Fruit fly (Drosophila melanogaster) whole organism, embryonic: ENCODE data around the gene nmo.
A peak's percentile ranks its signal among the peaks of the same experiment; 100 is the strongest.

Experiments used
- CG10321 ChIP-seq: fragments of 200-800 bp; sonication (Bioruptor generic); IDR thresholded peaks from 2 replicates; pipeline ENCODE4 v1.3.6; 2022; ENCODE audit warnings: missing biosample characterization, missing genetic modification characterization
- CG10366 ChIP-seq: fragments of 200-800 bp; sonication (Bioruptor generic); IDR thresholded peaks from 2 replicates; pipeline ENCODE4 v1.3.6; 2022; ENCODE audit warnings: missing biosample characterization, missing genetic modification characterization
- CG11398 ChIP-seq: fragments of 200-800 bp; sonication (Bioruptor generic); optimal IDR thresholded peaks from 2 replicates; lab custom pipeline; 2016; ENCODE audit warnings: missing biosample characterization, missing genetic modification characterization
- CG12769 ChIP-seq: fragments of 200-800 bp; sonication (Bioruptor generic); optimal IDR thresholded peaks from 2 replicates; lab custom pipeline; 2019; ENCODE audit warnings: missing biosample characterization, mild to moderate bottlenecking, missing genetic modification characterization, moderate library complexity
- CG14441 ChIP-seq: fragments of 200-800 bp; sonication (Bioruptor generic); IDR thresholded peaks from 2 replicates; pipeline ENCODE4 v1.3.6; 2022; ENCODE audit warnings: missing biosample characterization, missing genetic modification characterization
- CG15479 ChIP-seq: fragments of 200-800 bp; sonication (Bioruptor generic); optimal IDR thresholded peaks from 3 replicates; lab custom pipeline; 2019; ENCODE audit warnings: missing biosample characterization, mild to moderate bottlenecking, missing genetic modification characterization, moderate library complexity
- CG1603 ChIP-seq: fragments of 200-800 bp; sonication (Bioruptor generic); optimal IDR thresholded peaks from 2 replicates; lab custom pipeline; 2019; ENCODE audit warnings: missing biosample characterization, mild to moderate bottlenecking, missing genetic modification characterization, moderate library complexity
- CG17912 ChIP-seq: fragments of 200-800 bp; sonication (Bioruptor generic); optimal IDR thresholded peaks from 2 replicates; lab custom pipeline; 2018; ENCODE audit warnings: missing biosample characterization, mild to moderate bottlenecking, missing genetic modification characterization
- CG18476 ChIP-seq: fragments of 200-800 bp; sonication (Bioruptor generic); optimal IDR thresholded peaks from 2 replicates; lab custom pipeline; 2016; ENCODE audit warnings: missing biosample characterization, mild to moderate bottlenecking, missing genetic modification characterization
- CG30403 ChIP-seq: fragments of 200-800 bp; sonication (Bioruptor generic); optimal IDR thresholded peaks from 3 replicates; lab custom pipeline; 2016; ENCODE audit warnings: missing biosample characterization, missing genetic modification characterization
- CG6175 ChIP-seq: fragments of 200-800 bp; sonication (Bioruptor generic); IDR thresholded peaks from 3 replicates; pipeline ENCODE4 v1.3.6; 2022; ENCODE audit warnings: missing biosample characterization, missing genetic modification characterization
- CG8290 ChIP-seq, 3 experiments: fragments of 200-800 bp; sonication (Bioruptor generic); optimal IDR thresholded peaks; 2 replicates each; lab custom pipeline; 2016 to 2019; ENCODE audit warnings: missing biosample characterization in 3 of 3, missing genetic modification characterization in 3 of 3, mild to moderate bottlenecking in 2 of 3, moderate library complexity in 1 of 3
- Camta ChIP-seq: fragments of 200-800 bp; sonication (Bioruptor generic); optimal IDR thresholded peaks from 2 replicates; lab custom pipeline; 2016; ENCODE audit warnings: missing biosample characterization, missing genetic modification characterization
- D19A ChIP-seq: fragments of 200-800 bp; optimal IDR thresholded peaks from 3 replicates; lab custom pipeline; 2019; ENCODE audit warnings: missing biosample characterization, mild to moderate bottlenecking, missing genetic modification characterization, moderate library complexity
- D19B ChIP-seq: fragments of 200-800 bp; sonication (Bioruptor generic); optimal IDR thresholded peaks from 2 replicates; lab custom pipeline; 2017; ENCODE audit warnings: missing biosample characterization, mild to moderate bottlenecking, missing genetic modification characterization
- Deaf1 ChIP-seq: fragments of 200-800 bp; optimal IDR thresholded peaks from 3 replicates; lab custom pipeline; 2019; ENCODE audit warnings: missing biosample characterization, mild to moderate bottlenecking, missing genetic modification characterization, moderate library complexity
- Dfd ChIP-seq, 2 experiments: fragments of >200 bp; optimal IDR thresholded peaks; 2 replicates each; lab custom pipeline; 2017; ENCODE audit warnings: missing biosample characterization in 2 of 2, missing genetic modification characterization in 2 of 2
- Dll ChIP-seq: fragments of 200-800 bp; sonication (Bioruptor generic); IDR thresholded peaks from 4 replicates; pipeline ENCODE4 v1.3.6; 2022; ENCODE audit warnings: missing biosample characterization, missing genetic modification characterization; ENCODE audit not compliant: partially characterized antibody
- Ets65A ChIP-seq: fragments of 200-800 bp; sonication (Bioruptor generic); peaks from one replicate; lab custom pipeline; 2016; ENCODE audit warnings: missing biosample characterization, missing genetic modification characterization
- Fer3 ChIP-seq: fragments of 200-800 bp; sonication (Bioruptor generic); optimal IDR thresholded peaks from 2 replicates; lab custom pipeline; 2018; ENCODE audit warnings: missing biosample characterization, mild to moderate bottlenecking, missing genetic modification characterization, moderate library complexity
- MTF-1 ChIP-seq: fragments of 200-800 bp; sonication (Bioruptor generic); optimal IDR thresholded peaks from 2 replicates; lab custom pipeline; 2018; ENCODE audit warnings: missing biosample characterization, mild to moderate bottlenecking, missing genetic modification characterization, borderline replicate concordance
- Med ChIP-seq: fragments of 200-800 bp; sonication (Bioruptor generic); peaks from one replicate; lab custom pipeline; 2016; ENCODE audit warnings: missing biosample characterization, missing genetic modification characterization, mild to moderate bottlenecking, inconsistent platforms, moderate library complexity
- Pdp1 ChIP-seq, 2 experiments: fragments of 200-800 bp; sonication (Bioruptor generic); optimal IDR thresholded peaks; 3 replicates each; lab custom pipeline; 2016; ENCODE audit warnings: missing biosample characterization in 2 of 2, missing genetic modification characterization in 2 of 2, mild to moderate bottlenecking in 1 of 2, moderate library complexity in 1 of 2
- Ptx1 ChIP-seq: fragments of 200-800 bp; sonication (Bioruptor generic); IDR thresholded peaks from 2 replicates; pipeline ENCODE4 v1.3.6; 2022; ENCODE audit warnings: missing biosample characterization, missing genetic modification characterization
- crp ChIP-seq, 2 experiments: fragments of 200-800 bp; sonication (Bioruptor generic); optimal IDR thresholded peaks; 2 replicates in 1 of 2; 3 replicates in 1 of 2; lab custom pipeline; 2017; ENCODE audit warnings: missing biosample characterization in 2 of 2, missing genetic modification characterization in 2 of 2, mild to moderate bottlenecking in 1 of 2, moderate library complexity in 1 of 2
- cwo ChIP-seq: fragments of 200-800 bp; sonication (Bioruptor generic); optimal IDR thresholded peaks from 3 replicates; lab custom pipeline; 2017; ENCODE audit warnings: missing biosample characterization, missing genetic modification characterization, mild to moderate bottlenecking, moderate library complexity, missing genetic modification reagents
- ken ChIP-seq: fragments of 200-800 bp; sonication (Bioruptor generic); IDR thresholded peaks from 3 replicates; pipeline ENCODE4 v1.3.6; 2022; ENCODE audit warnings: missing biosample characterization, missing genetic modification characterization
- otp ChIP-seq: fragments of 200-800 bp; sonication (Bioruptor generic); IDR thresholded peaks from 3 replicates; pipeline ENCODE4, ENCODE4 v1.3.6; 2022; ENCODE audit warnings: missing biosample characterization, missing genetic modification characterization
- pnt ChIP-seq: fragments of 200-800 bp; sonication (Bioruptor generic); optimal IDR thresholded peaks from 3 replicates; lab custom pipeline; 2016; ENCODE audit warnings: missing biosample characterization, missing genetic modification characterization
- row ChIP-seq: fragments of 200-800 bp; sonication (Bioruptor generic); IDR thresholded peaks from 3 replicates; pipeline ENCODE4 v1.3.6; 2022; ENCODE audit warnings: missing biosample characterization, missing genetic modification characterization
- salm ChIP-seq: fragments of 200-800 bp; sonication (Bioruptor generic); optimal IDR thresholded peaks from 2 replicates; lab custom pipeline; 2018; ENCODE audit warnings: missing biosample characterization, mild to moderate bottlenecking, missing genetic modification characterization
- scrt ChIP-seq: fragments of 200-800 bp; sonication (Bioruptor generic); optimal IDR thresholded peaks from 2 replicates; lab custom pipeline; 2018; ENCODE audit warnings: missing biosample characterization, mild to moderate bottlenecking, missing genetic modification characterization, moderate library complexity
- sim ChIP-seq: fragments of 200-800 bp; sonication (Bioruptor generic); IDR thresholded peaks from 2 replicates; pipeline ENCODE4 v1.3.6; 2022; ENCODE audit warnings: missing biosample characterization, missing genetic modification characterization
- slp2 ChIP-seq: fragments of 200-800 bp; sonication (Bioruptor generic); optimal IDR thresholded peaks from 2 replicates; lab custom pipeline; 2016; ENCODE audit warnings: missing biosample characterization, missing genetic modification characterization
- sr ChIP-seq: fragments of 200-800 bp; sonication (Bioruptor generic); IDR thresholded peaks from 3 replicates; pipeline ENCODE4 v1.3.6; 2022; ENCODE audit warnings: missing biosample characterization, missing genetic modification characterization
- zfh1 ChIP-seq: fragments of 200-800 bp; sonication (Bioruptor generic); IDR thresholded peaks from 3 replicates; pipeline ENCODE4 v1.3.6; 2022; ENCODE audit warnings: missing biosample characterization, missing genetic modification characterization

The nmo gene

DNA sequence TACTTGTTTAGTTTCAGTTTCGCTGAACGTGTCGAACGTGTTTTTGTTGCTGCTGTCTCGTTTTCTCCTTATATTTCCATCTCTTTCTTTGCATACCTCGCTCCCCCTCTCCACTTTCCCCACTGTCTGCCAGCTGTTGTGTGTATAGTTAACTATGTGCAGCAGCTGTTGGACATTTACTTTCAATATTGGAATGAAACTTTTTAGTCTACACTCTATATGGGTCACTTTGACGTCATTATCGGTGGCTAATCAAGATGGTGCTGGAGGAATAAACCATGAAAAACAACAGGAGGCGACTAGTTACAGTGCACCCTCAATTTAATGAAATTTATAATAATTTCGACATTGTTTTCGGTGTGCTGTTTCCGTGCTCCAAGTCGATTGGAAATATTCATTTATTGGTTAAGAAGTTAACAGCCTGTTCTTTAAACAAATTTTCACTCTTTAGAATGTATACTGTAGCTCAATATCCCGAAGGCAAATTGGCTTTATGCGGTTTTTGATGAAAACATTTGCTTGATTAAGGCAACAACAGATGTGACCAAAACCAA, 50.4 kb downstream of the nmo start (continued):
- TF ChIP-seq ken (0 out of 3 replicates have a peak, but pooled peaks have one; percentile 34), CG17912 (GFP tag; lab: Kevin White, UChicago) (peak; percentile 2), crp (GFP tag; optimal IDR thresholded peaks at IDR 0.05; lab: Kevin White, UChicago) (peak in 1 of 2 experiments; percentile 14), CG15479 (GFP tag; lab: Kevin White, UChicago) (no peak), CG1603 (tag; lab: Kevin White, UChicago) (peak; percentile 2), Fer3 (tag; lab: Kevin White, UChicago) (peak; percentile 38), CG30403 (GFP tag; lab: Kevin White, UChicago) (peak; percentile 6), pnt (peak; percentile 25), Camta (GFP tag; lab: Kevin White, UChicago) (peak; percentile 26), otp (GFP tag; lab: Robert Waterston, UW) (no peak), CG10321 (GFP tag; lab: Robert Waterston, UW) (no peak)

DNA sequence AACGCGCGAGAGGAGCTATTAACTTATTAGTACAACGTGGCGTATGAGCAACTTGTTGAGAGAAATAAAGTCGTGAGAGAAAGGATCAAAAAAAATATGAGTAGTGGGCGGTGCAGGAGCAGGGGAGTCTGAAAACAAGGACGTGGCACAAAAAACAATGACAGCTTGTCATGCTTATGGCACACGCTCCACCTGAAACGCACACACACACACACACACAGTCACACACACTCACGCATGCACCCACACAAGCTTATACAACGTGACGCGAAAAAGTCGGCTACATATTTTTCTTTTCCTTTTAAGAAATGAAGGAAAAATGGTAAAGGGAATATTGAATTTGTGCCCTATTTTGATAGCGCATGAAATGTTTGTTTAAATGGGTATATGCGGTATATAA, 52.6 kb downstream of the nmo start:
- TF ChIP-seq Dfd (GFP tag; optimal IDR thresholded peaks at IDR 0.05; lab: Kevin White, UChicago) = peak in 1 of 2 experiments; percentile 53
- no peak for TF ChIP-seq Dll (GFP tag; lab: Robert Waterston, UW)
- TF ChIP-seq slp2 (GFP tag; lab: Kevin White, UChicago) = no peak
- no peak for TF ChIP-seq CG10366 (GFP tag; lab: Robert Waterston, UW)
- TF ChIP-seq cwo (GFP tag; lab: Kevin White, UChicago) = no peak
- TF ChIP-seq scrt (GFP tag; lab: Kevin White, UChicago) = peak; percentile 35

DNA sequence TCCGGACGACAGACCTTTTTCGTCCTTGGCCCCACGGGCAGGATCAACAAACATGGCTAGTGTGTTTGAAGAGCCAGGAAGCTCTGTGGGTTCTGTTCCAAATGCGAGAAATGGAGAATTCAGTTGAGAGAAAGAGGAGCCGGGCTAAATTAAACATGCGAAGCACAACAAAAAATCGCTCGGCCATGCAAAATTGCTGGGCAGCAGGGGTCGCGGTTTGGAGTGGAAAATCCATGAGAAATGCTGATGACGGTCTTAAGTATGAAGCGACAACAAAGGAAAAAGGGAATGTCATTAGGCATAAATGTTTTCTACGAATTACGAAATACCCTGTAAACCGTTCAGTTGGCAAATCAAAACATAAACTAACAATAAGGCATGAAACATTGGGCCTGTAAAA, 54.2 kb downstream of the nmo start:
- TF ChIP-seq row (peak; percentile 45; the same call in 1 of the 3 replicates), Ptx1 (GFP tag; lab: Robert Waterston, UW) (0 out of 2 replicates have a peak, but pooled peaks have one; percentile 33), CG14441 (GFP tag; lab: Robert Waterston, UW) (0 out of 2 replicates have a peak, but pooled peaks have one; percentile 31), Med (GFP tag; lab: Kevin White, UChicago) (peak; percentile 76), sim (GFP tag; lab: Robert Waterston, UW) (no peak), zfh1 (0 out of 3 replicates have a peak, but pooled peaks have one; percentile 39), D19B (GFP tag; lab: Kevin White, UChicago) (peak; percentile 34), D19A (no peak)

DNA sequence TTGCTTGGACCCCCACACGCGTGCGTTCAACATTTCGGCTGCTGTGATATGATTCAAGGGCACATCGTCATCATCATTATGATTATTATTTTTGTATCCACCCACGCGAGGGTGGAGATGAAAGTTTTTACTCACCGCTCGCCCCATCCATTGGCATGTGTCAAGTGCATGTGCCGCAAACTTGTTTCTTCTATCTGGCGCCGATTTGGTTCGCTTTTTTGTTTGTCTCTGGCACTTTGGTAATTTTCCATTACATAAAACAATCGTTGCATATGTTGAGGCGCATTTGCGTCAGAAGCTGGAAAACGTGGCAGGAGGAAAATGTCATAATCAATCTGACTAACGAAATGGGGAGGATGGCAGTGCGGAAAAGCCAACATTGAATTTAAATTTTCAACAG, 54.9 kb downstream of the nmo start:
- TF ChIP-seq MTF-1 (GFP tag; lab: Kevin White, UChicago) = no peak
- TF ChIP-seq CG12769 (tag; lab: Kevin White, UChicago) = peak; percentile 31
- TF ChIP-seq CG8290 (GFP tag; optimal IDR thresholded peaks at IDR 0.05; lab: Kevin White, UChicago) = peak; percentile 20
- TF ChIP-seq CG8290 (tag; optimal IDR thresholded peaks at IDR 0.05; lab: Kevin White, UChicago) = no peak
- peak; percentile 72 for TF ChIP-seq Ets65A (GFP tag; lab: Kevin White, UChicago)
- TF ChIP-seq ken = no peak
- peak; percentile 68 for TF ChIP-seq CG18476 (GFP tag; lab: Kevin White, UChicago)
- TF ChIP-seq salm = no peak
- TF ChIP-seq CG6175 = no peak
- TF ChIP-seq row = no peak
- TF ChIP-seq CG11398 (GFP tag; lab: Kevin White, UChicago) = no peak
- TF ChIP-seq Pdp1 (GFP tag; optimal IDR thresholded peaks at IDR 0.05; lab: Kevin White, UChicago) = peak in 1 of 2 experiments; percentile 52
- TF ChIP-seq sr = peak; percentile 86
- TF ChIP-seq Deaf1 (tag; lab: Kevin White, UChicago) = no peak
